Worm (Caenorhabditis elegans) whole organism, L4 larva: ENCODE measurements around the gene C16C8.20.

Experiments used
- F49E8.2 ChIP-seq: sonication (generic microtip); optimal IDR thresholded peaks from 2 replicates; lab custom pipeline; 2016; ENCODE audit warnings: missing compliant biosample characterization, mild to moderate bottlenecking, missing genetic modification characterization, borderline replicate concordance
- aha-1 ChIP-seq: fragments of 150-350 bp; peaks from one replicate; lab custom pipeline; 2014; ENCODE audit warnings: missing biosample characterization, missing genetic modification characterization
- fkh-10 ChIP-seq: fragments of 150-350 bp; optimal IDR thresholded peaks from 2 replicates; lab custom pipeline; 2014; ENCODE audit warnings: missing biosample characterization, missing genetic modification reagents, missing genetic modification characterization
- mdl-1 ChIP-seq, 2 experiments: fragments of 150-350 bp in 1 of 2; sonication (generic microtip) in 1 of 2; optimal IDR thresholded peaks; 2 replicates each; lab custom pipeline; 2014 to 2017; ENCODE audit warnings: missing biosample characterization in 2 of 2, missing genetic modification characterization in 2 of 2
- spr-1 ChIP-seq: sonication (generic microtip); optimal IDR thresholded peaks from 2 replicates; lab custom pipeline; 2016; ENCODE audit warnings: mild to moderate bottlenecking, missing genetic modification characterization, missing compliant biosample characterization

DNA sequence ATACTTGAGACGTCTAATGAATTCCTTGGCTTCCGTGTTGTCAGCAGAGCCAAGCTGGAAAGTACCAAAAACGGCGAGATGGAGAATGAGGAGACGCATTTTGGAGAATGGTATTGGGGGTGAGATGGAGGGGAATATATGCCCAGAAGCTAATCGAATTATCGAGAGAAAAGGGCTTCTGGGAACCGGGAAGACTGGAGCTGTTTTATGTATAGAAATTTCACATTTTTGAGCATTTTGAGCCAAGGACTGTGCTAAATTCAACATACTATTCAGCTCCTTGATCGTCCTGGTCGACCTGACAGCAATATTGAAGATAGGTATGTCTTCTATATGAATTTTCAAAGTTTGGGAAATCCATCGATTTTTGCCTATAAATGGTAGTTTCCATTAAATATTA, 13.3 kb downstream of the C16C8.20 start, which contains the start of gene C16C8.7:
- TF ChIP-seq mdl-1 (tag; optimal IDR thresholded peaks at IDR 0.05; lab: Kevin White, UChicago) (no peak), spr-1 (no peak), fkh-10 (GFP tag; lab: Kevin White, UChicago) (no peak), F49E8.2 (tag; lab: Kevin White, UChicago) (no peak), aha-1 (no peak)
